Worm (Caenorhabditis elegans): ENCODE results near the gene rps-12.

DNA sequence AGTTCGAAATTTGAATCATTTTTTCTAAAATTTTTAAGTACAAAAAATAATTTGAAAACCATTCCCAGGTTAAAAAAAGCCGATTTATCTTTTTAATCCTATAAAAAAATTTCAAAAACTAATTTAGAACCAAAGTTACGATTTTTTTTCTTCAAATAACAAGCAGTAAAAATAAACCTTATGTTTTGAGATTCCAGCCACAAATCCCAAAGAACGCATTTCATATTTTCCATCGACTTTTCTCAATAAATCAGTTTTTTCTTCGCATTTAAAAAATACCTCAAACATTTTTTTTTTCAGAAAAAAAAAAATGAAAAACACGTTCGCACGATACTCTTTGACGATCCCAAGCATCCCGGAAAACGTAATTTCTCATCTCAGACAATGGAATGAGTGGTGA lies 43.9 kb upstream of the rps-12 start, which contains the start of gene ckk-1:
- TF ChIP-seq ama-1 (optimal IDR thresholded peaks at IDR 0.05): no peak
- TF ChIP-seq snpc-4 (tag; optimal IDR thresholded peaks at IDR 0.05): no peak
- TF ChIP-seq nhr-77 (tag; optimal IDR thresholded peaks at IDR 0.05): no peak
- TF ChIP-seq nhr-10 (tag; optimal IDR thresholded peaks at IDR 0.05): no peak
- no peak for TF ChIP-seq nhr-237 (tag; optimal IDR thresholded peaks at IDR 0.05)
- no peak for TF ChIP-seq ceh-16 (tag; optimal IDR thresholded peaks at IDR 0.05)
